Worm (Caenorhabditis elegans) whole organism, late embryonic: ENCODE measurements around the gene C08F11.17.
"Not testable (repeated sequence)": the region's sequence is repeated elsewhere in the genome, so short reads cannot be mapped to it uniquely, and the experiment has no call there.

Experiments
- K02D7.2 ChIP-seq: sonication (generic microtip); optimal IDR thresholded peaks from 2 replicates; lab custom pipeline; 2017; ENCODE audit warnings: mild to moderate bottlenecking, missing genetic modification characterization, missing compliant biosample characterization
- T23F11.4 ChIP-seq: fragments of 200-800 bp; sonication (Bioruptor generic); optimal IDR thresholded peaks from 2 replicates; lab custom pipeline; 2018; ENCODE audit warnings: mild to moderate bottlenecking, missing genetic modification characterization, missing compliant biosample characterization
- ahr-1 ChIP-seq: sonication (generic microtip); optimal IDR thresholded peaks from 2 replicates; lab custom pipeline; 2016; ENCODE audit warnings: missing genetic modification characterization, missing compliant biosample characterization
- ceh-18 ChIP-seq: sonication (generic microtip); optimal IDR thresholded peaks from 2 replicates; lab custom pipeline; 2016; ENCODE audit warnings: missing genetic modification characterization, missing compliant biosample characterization
- ceh-19 ChIP-seq: fragments of 200-800 bp; sonication (Bioruptor generic); optimal IDR thresholded peaks from 2 replicates; lab custom pipeline; 2018; ENCODE audit warnings: mild to moderate bottlenecking, missing genetic modification characterization, missing compliant biosample characterization
- ceh-22 ChIP-seq: sonication (generic microtip); optimal IDR thresholded peaks from 2 replicates; lab custom pipeline; 2017; ENCODE audit warnings: missing biosample characterization, missing genetic modification characterization
- ceh-45 ChIP-seq: fragments of 200-800 bp; sonication (Bioruptor generic); IDR thresholded peaks from 2 replicates; pipeline ENCODE4 v1.3.6; 2022; ENCODE audit warnings: missing genetic modification reagents, missing genetic modification characterization, missing compliant biosample characterization
- dmd-4 ChIP-seq: sonication (generic microtip); optimal IDR thresholded peaks from 2 replicates; lab custom pipeline; 2016; ENCODE audit warnings: borderline replicate concordance, missing genetic modification characterization, missing compliant biosample characterization
- fax-1 ChIP-seq: sonication (generic microtip); optimal IDR thresholded peaks from 2 replicates; lab custom pipeline; 2016; ENCODE audit warnings: missing genotype, missing genetic modification characterization, missing compliant biosample characterization
- fkh-10 ChIP-seq: fragments of 150-350 bp; optimal IDR thresholded peaks from 2 replicates; lab custom pipeline; 2014; ENCODE audit warnings: missing biosample characterization, missing genetic modification reagents, missing genetic modification characterization
- gmeb-2 ChIP-seq: sonication (generic microtip); optimal IDR thresholded peaks from 2 replicates; lab custom pipeline; 2016; ENCODE audit warnings: missing genetic modification characterization, inconsistent platforms, missing compliant biosample characterization
- hlh-30 ChIP-seq: sonication (generic microtip); optimal IDR thresholded peaks from 2 replicates; lab custom pipeline; 2017; ENCODE audit warnings: antibody characterized with exemption, missing genetic modification characterization, missing compliant biosample characterization; ENCODE audit not compliant: insufficient read depth
- hlh-8 ChIP-seq: sonication (generic microtip); optimal IDR thresholded peaks from 2 replicates; lab custom pipeline; 2016; ENCODE audit warnings: missing genotype, missing genetic modification characterization, missing compliant biosample characterization
- lin-11 ChIP-seq: fragments of 200-800 bp; sonication (Bioruptor generic); optimal IDR thresholded peaks from 2 replicates; lab custom pipeline; 2018; ENCODE audit warnings: mild to moderate bottlenecking, missing genetic modification characterization, missing compliant biosample characterization
- madf-2 ChIP-seq: sonication (generic microtip); optimal IDR thresholded peaks from 2 replicates; lab custom pipeline; 2017; ENCODE audit warnings: missing genetic modification characterization, missing compliant biosample characterization
- nfya-1 ChIP-seq: sonication (generic microtip); optimal IDR thresholded peaks from 2 replicates; lab custom pipeline; 2017; ENCODE audit warnings: missing genetic modification characterization, mild to moderate bottlenecking, missing compliant biosample characterization, antibody characterized with exemption, moderate library complexity
- nhr-232 ChIP-seq: sonication (generic microtip); optimal IDR thresholded peaks from 2 replicates; lab custom pipeline; 2016; ENCODE audit warnings: missing genetic modification characterization, missing compliant biosample characterization
- pag-3 ChIP-seq: sonication (generic microtip); optimal IDR thresholded peaks from 2 replicates; lab custom pipeline; 2016; ENCODE audit warnings: missing compliant biosample characterization, missing genetic modification characterization, borderline replicate concordance
- pat-9 ChIP-seq: fragments of 200-800 bp; sonication (Bioruptor generic); optimal IDR thresholded peaks from 2 replicates; lab custom pipeline; 2018; ENCODE audit warnings: mild to moderate bottlenecking, missing genetic modification characterization, moderate library complexity, missing compliant biosample characterization
- pha-2 ChIP-seq: sonication (generic microtip); optimal IDR thresholded peaks from 2 replicates; lab custom pipeline; 2017; ENCODE audit warnings: mild to moderate bottlenecking, missing genetic modification characterization, missing compliant biosample characterization
- rnt-1 ChIP-seq: sonication (generic microtip); optimal IDR thresholded peaks from 2 replicates; lab custom pipeline; 2016; ENCODE audit warnings: missing genetic modification characterization, missing compliant biosample characterization
- sdc-2 ChIP-seq: sonication (generic microtip); optimal IDR thresholded peaks from 2 replicates; lab custom pipeline; 2016; ENCODE audit warnings: missing genotype, missing genetic modification characterization, missing compliant biosample characterization
- unc-55 ChIP-seq: sonication (generic microtip); optimal IDR thresholded peaks from 2 replicates; lab custom pipeline; 2017; ENCODE audit warnings: missing biosample characterization, missing genetic modification reagents, missing genetic modification characterization
- ztf-16 ChIP-seq: sonication (generic microtip); optimal IDR thresholded peaks from 2 replicates; lab custom pipeline; 2017; ENCODE audit warnings: missing genetic modification characterization, missing compliant biosample characterization

C08F11.17 gene

DNA sequence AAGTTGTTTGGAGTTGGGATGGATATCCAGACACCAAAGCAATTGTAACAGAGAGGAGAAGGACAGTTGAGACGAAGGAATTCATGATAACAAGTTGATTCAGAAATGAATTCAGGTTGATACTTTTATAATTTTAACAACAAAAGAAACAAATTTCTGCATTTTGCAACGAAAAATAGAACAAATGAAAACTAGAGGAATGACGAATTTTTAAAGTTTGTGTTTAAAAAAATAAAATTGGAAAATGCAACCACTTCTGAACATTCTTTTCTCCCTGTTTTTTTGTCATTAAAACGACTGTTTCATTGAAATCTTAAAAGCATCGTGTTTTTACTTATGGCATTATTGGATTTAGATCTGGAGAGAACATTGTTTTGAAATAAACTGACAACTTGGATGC, 12.4 kb upstream of the C08F11.17 start, which contains the start of gene Y45F10C.2:
Gene Y45F10C.2, minus strand, starts transcription at position 101 of the 400 bp plus-strand sequence.
- TF ChIP-seq nfya-1, K02D7.2, lin-11 (tag; lab: Kevin White, UChicago): not testable (repeated sequence)

DNA sequence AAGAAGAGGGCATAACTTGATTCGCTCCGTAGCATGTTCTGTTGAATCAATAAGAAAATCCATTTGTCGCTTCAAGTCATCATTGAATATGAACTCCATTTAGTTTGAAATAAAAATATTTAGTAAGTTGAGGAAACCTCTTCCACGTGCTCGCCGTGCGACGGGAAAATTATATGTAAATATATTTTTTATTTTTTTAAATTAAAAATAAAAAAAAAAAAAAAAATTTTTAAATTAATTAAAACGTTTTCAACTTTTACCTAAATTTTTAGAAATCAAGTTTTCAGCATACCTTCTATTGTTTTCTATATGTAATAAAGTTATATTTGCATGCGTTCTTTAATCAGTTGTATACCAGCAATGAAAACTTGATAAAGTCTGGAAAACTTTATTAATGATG, 9.3 kb upstream of the C08F11.17 start, which contains the start of gene Y45F10C.1:
Gene Y45F10C.1, minus strand, starts transcription at position 101 of the 400 bp plus-strand sequence.
- not testable (repeated sequence) for TF ChIP-seq nhr-232 (tag; lab: Kevin White, UChicago); T23F11.4; hlh-30 (tag; lab: Kevin White, UChicago)
- TF ChIP-seq, all 69 proteins: peak for 0; not testable (repeated sequence) for 69

DNA sequence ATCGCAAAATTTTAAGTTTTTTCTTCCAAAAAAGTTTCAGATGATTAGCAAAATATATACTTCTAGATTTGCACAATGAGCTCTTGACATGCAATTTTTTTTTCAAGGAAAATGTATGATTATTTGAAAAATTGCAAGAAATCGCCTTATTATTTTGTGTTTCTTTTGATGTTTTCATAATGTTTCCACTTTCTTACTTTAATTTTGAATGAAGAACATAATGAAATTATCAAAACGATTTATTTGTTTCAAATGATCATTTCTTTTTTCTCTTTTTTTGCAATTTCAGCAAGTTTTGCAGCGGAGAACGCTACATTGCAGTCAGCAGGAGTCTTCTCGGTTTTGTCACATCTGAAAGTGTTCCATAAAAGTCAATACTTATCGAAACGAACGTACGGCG, 1.9 kb upstream of the C08F11.17 start, which contains the start of gene Y45F10C.6:
Gene Y45F10C.6, plus strand, starts transcription at position 301 of the 400 bp plus-strand sequence.
- TF ChIP-seq fkh-10 (GFP tag; lab: Kevin White, UChicago); nhr-232 (tag; lab: Kevin White, UChicago); lin-11 (tag; lab: Kevin White, UChicago): not testable (repeated sequence)

DNA sequence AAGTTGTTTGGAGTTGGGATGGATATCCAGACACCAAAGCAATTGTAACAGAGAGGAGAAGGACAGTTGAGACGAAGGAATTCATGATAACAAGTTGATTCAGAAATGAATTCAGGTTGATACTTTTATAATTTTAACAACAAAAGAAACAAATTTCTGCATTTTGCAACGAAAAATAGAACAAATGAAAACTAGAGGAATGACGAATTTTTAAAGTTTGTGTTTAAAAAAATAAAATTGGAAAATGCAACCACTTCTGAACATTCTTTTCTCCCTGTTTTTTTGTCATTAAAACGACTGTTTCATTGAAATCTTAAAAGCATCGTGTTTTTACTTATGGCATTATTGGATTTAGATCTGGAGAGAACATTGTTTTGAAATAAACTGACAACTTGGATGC, 1.3 kb upstream of the C08F11.17 start, which contains the start of gene C08F11.12:
Gene C08F11.12, minus strand, starts transcription at position 101 of the 400 bp plus-strand sequence.
- not testable (repeated sequence) for TF ChIP-seq lin-11, rnt-1, ahr-1 (tag; lab: Kevin White, UChicago)
- TF ChIP-seq, all 69 proteins: peak for 0; not testable (repeated sequence) for 69

DNA sequence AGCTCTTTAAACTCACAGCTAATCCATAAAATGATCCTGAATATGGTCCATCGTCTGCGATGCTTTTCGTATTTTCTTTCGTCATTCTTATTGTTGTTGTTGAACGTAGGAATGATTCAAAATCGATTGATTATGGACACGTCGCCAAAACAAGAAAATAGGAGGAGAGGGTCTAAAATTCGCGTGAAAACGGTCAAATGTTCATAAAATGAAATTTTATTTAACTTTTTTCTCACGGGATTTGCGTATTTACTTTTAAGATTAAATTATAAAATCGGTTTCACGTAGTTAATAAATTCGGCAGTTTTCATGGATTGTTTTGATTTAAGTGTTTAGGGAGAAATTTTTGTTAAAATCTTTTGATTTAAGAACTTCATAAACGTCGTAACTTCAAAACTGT, 1.0 kb downstream of the C08F11.17 start, which contains the start of gene C08F11.10:
Gene C08F11.10, minus strand, starts transcription at position 101 of the 400 bp plus-strand sequence.
- TF ChIP-seq nhr-232 (tag; lab: Kevin White, UChicago), result no peak
- TF ChIP-seq sdc-2, result no peak
- no peak for TF ChIP-seq unc-55 (GFP tag; lab: Kevin White, UChicago)
- TF ChIP-seq pha-2 (tag; lab: Kevin White, UChicago), result no peak
- no peak for TF ChIP-seq fax-1 (tag; lab: Kevin White, UChicago)
- TF ChIP-seq fkh-10 (GFP tag; lab: Kevin White, UChicago), result no peak
- no peak for TF ChIP-seq ceh-19
- TF ChIP-seq gmeb-2 (tag; lab: Kevin White, UChicago), result no peak
- TF ChIP-seq hlh-8 (tag; lab: Kevin White, UChicago), result no peak
- no peak for TF ChIP-seq pat-9
- TF ChIP-seq madf-2 (tag; lab: Kevin White, UChicago), result no peak
- no peak for TF ChIP-seq dmd-4 (tag; lab: Kevin White, UChicago)
- TF ChIP-seq, all 69 proteins: peak for 0

DNA sequence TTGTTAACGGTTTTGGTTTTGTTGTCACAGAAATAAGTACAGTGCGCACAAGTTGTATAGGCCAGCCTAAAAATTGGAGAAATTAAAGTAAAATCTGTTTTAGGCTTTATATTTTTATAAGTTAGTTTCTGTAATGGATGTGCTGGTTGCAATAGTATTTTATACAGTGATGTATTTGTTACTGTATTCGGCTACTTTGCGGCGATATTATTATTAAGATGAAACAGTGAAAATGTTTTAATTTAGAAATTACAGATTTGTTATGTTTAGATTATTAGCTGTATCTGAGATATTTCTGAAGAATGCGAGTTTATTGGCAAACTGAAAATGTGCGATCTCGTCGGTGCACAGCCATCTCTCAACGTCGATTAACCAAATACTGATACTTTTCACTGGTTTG, 2.6 kb downstream of the C08F11.17 start, which contains the start of gene ule-4:
Gene ule-4, minus strand, starts transcription at position 101 of the 400 bp plus-strand sequence.
- no peak for TF ChIP-seq pag-3 (tag; lab: Kevin White, UChicago)
- TF ChIP-seq rnt-1 (tag; lab: Kevin White, UChicago), result no peak
- TF ChIP-seq, all 69 proteins: peak for 0

DNA sequence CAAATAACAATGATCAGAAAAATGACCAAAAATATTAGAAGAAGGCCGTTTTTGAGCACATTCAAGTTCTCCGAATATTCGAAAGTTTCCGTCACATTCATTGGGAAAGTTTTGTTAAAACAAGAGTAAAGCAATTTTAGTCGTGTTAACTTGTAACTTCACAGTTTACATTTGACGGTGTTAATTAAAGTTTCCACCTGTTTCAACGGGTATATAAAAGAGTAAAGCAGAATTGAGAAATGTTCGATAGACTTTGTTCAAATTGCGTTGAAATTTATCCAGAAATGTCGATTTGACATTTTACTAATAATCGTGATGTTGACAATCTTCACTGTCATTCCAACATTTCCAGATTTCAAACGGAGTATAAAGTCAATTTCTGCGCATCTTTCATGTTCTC, 4.3 kb downstream of the C08F11.17 start, which contains the start of gene srz-29:
Gene srz-29, minus strand, starts transcription at position 101 of the 400 bp plus-strand sequence.
- no peak for TF ChIP-seq ceh-45 (GFP tag; lab: Robert Waterston, UW)
- no peak for TF ChIP-seq ceh-19
- no peak for TF ChIP-seq ceh-18 (tag; lab: Kevin White, UChicago)
- no peak for TF ChIP-seq madf-2 (tag; lab: Kevin White, UChicago)
- no peak for TF ChIP-seq nhr-232 (tag; lab: Kevin White, UChicago)
- TF ChIP-seq pat-9, result no peak
- no peak for TF ChIP-seq ceh-22 (tag; lab: Kevin White, UChicago)
- TF ChIP-seq hlh-8 (tag; lab: Kevin White, UChicago), result no peak
- no peak for TF ChIP-seq ztf-16 (tag; lab: Kevin White, UChicago)
